Worm (Caenorhabditis elegans): ENCODE measurements around the gene ins-14.

The ins-14 gene

DNA sequence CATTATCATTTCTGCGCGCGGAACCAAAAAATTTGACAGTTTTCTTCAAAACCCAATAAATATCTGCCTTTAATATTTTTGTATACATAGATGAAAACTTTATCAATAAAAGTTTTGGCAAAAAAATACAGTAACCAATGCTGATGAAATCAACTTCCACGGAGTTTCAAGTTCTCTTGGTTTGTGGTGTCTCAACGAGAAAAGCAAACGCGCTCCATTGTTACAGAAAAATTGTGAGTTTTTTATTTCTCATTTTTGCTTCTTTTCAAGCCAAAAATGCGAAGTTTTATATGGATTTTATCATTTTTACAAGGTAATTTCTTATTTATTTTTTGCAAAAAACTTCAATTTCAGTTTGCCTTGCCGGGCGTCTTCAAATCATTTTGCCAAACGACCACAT lies 10.9 kb downstream of the ins-14 start, which contains the start of gene T14B4.3:
T14B4.3 (plus strand) TSS at position 264 of the 400 bp plus-strand sequence.
- peak; percentile 22 for TF ChIP-seq K12H6.12 (tag; optimal IDR thresholded peaks at IDR 0.05)
- peak; percentile 20 for TF ChIP-seq snpc-3.4 (tag; optimal IDR thresholded peaks at IDR 0.05)
- TF ChIP-seq attf-3 (GFP tag; conservative IDR thresholded peaks at IDR 0.05), result peak; percentile 56; the same call in 1 of the 2 replicates
- no peak for TF ChIP-seq snpc-4 (GFP tag; optimal IDR thresholded peaks at IDR 0.05)
- TF ChIP-seq snpc-4 (tag; optimal IDR thresholded peaks at IDR 0.05), result peak in 1 of 4 experiments; percentile 20
- TF ChIP-seq hmg-1.2 (GFP tag; IDR thresholded peaks at IDR 0.05), result peak; percentile 64
- TF ChIP-seq attf-5 (GFP tag; optimal IDR thresholded peaks at IDR 0.05), result peak; percentile 67
- 0 out of 2 replicates have a peak, but pooled peaks have one; percentile 24 for TF ChIP-seq lir-1 (GFP tag; conservative IDR thresholded peaks at IDR 0.05)
- TF ChIP-seq madf-6 (GFP tag; IDR thresholded peaks at IDR 0.05), result no peak
- TF ChIP-seq nhr-80 (tag; optimal IDR thresholded peaks at IDR 0.05), result peak; percentile 26
- peak; percentile 50 for TF ChIP-seq D2030.7 (GFP tag; IDR thresholded peaks at IDR 0.05)
- TF ChIP-seq zfh-2 (GFP tag; conservative IDR thresholded peaks at IDR 0.05), result no peak
- TF ChIP-seq rcor-1 (GFP tag; IDR thresholded peaks at IDR 0.05), result peak; percentile 27; the same call in 1 of the 2 replicates
- TF ChIP-seq rpc-1 (optimal IDR thresholded peaks at IDR 0.05), result no peak
- TF ChIP-seq rpc-1 (tag; optimal IDR thresholded peaks at IDR 0.05), result no peak
- TF ChIP-seq unc-130 (GFP tag; optimal IDR thresholded peaks at IDR 0.05), result peak; percentile 38
- peak; percentile 92 for TF ChIP-seq mcd-1 (GFP tag; IDR thresholded peaks at IDR 0.05)
- peak; percentile 24 for TF ChIP-seq ZK185.1 (tag; optimal IDR thresholded peaks at IDR 0.05; ENCODE audit: poor library complexity, severe bottlenecking)
- TF ChIP-seq ztf-18 (tag; optimal IDR thresholded peaks at IDR 0.05), result peak; percentile 32
- TF ChIP-seq F33H1.4 (GFP tag; IDR thresholded peaks at IDR 0.05), result peak; percentile 25; the same call in 1 of the 2 replicates
- peak; percentile 53 for TF ChIP-seq ceh-27 (GFP tag; optimal IDR thresholded peaks at IDR 0.05)
- peak; percentile 97 for TF ChIP-seq ceh-100 (GFP tag; IDR thresholded peaks at IDR 0.05)
- no peak for TF ChIP-seq aptf-3 (GFP tag; IDR thresholded peaks at IDR 0.05)
- TF ChIP-seq lag-1 (GFP tag; IDR thresholded peaks at IDR 0.05), result no peak
- no peak for TF ChIP-seq lsl-1 (GFP tag; optimal IDR thresholded peaks at IDR 0.05)
- peak; percentile 78 for TF ChIP-seq F23B12.7 (tag; optimal IDR thresholded peaks at IDR 0.05; ENCODE audit: insufficient read depth)

DNA sequence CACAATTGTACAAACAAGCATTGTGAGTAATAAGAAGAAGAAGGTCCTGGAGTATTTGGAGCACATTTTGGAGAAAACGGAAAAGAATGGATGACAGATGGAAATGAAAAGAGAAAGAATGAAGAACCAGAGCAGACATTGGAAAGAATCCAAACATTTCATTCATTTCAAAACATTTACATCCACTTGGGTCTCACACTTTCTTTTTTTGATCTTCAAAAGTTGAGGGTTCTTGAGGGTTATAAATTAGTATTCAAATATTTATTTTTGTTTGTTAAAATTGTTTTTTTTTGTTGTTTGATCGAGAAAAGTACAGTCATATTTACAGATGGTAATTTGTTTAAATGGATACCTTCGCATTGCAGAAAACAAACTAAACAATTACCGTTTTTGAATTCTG lies 11.9 kb downstream of the ins-14 start, which contains the start of gene T14B4.9:
T14B4.9 (minus strand) TSS at position 101 of the 400 bp plus-strand sequence.
- TF ChIP-seq Y67H2A.10 (GFP tag; conservative IDR thresholded peaks at IDR 0.05), result no peak
- TF ChIP-seq K12H6.12 (tag; optimal IDR thresholded peaks at IDR 0.05), result no peak
- no peak for TF ChIP-seq cebp-1 (GFP tag; IDR thresholded peaks at IDR 0.05)
- TF ChIP-seq cebp-1 (tag; optimal IDR thresholded peaks at IDR 0.05), result no peak
- no peak for TF ChIP-seq nhr-80 (tag; optimal IDR thresholded peaks at IDR 0.05)
- no peak for TF ChIP-seq dox-1 (GFP tag; IDR thresholded peaks at IDR 0.05)

- TF ChIP-seq D2030.7 (GFP tag; IDR thresholded peaks at IDR 0.05) (no peak), hmg-1.2 (GFP tag; IDR thresholded peaks at IDR 0.05) (peak; percentile 63; the same call in 1 of the 2 replicates)
Observed at ce11 chrII:6729331-6729730, 16.3 kb downstream of the ins-14 start, which contains the start of gene T14B4.8. Gene T14B4.8 (minus strand): TSS chrII:6729390.

ce11 chrII:6726814-6727213 lies 18.8 kb downstream of the ins-14 start:
- no peak for TF ChIP-seq nhr-120 (GFP tag; IDR thresholded peaks at IDR 0.05)
- no peak for TF ChIP-seq B0019.2 (GFP tag; conservative IDR thresholded peaks at IDR 0.05)
- no peak for TF ChIP-seq akir-1 (GFP tag; optimal IDR thresholded peaks at IDR 0.05)
- no peak for TF ChIP-seq ztf-26 (tag; optimal IDR thresholded peaks at IDR 0.05)
- TF ChIP-seq lsy-27 (tag; optimal IDR thresholded peaks at IDR 0.05; ENCODE audit: borderline replicate concordance, insufficient read depth), result no peak
- TF ChIP-seq ceh-79 (tag; optimal IDR thresholded peaks at IDR 0.05), result no peak
- TF ChIP-seq snpc-4 (GFP tag; optimal IDR thresholded peaks at IDR 0.05), result no peak
- TF ChIP-seq snpc-4 (tag; optimal IDR thresholded peaks at IDR 0.05), result no peak
- TF ChIP-seq B0336.3 (GFP tag; IDR thresholded peaks at IDR 0.05), result no peak
- no peak for TF ChIP-seq bed-2 (GFP tag; IDR thresholded peaks at IDR 0.05)
- no peak for TF ChIP-seq fkh-3 (tag; optimal IDR thresholded peaks at IDR 0.05)
- TF ChIP-seq gei-17 (GFP tag; optimal IDR thresholded peaks at IDR 0.05), result no peak
- no peak for TF ChIP-seq K12H6.12 (tag; optimal IDR thresholded peaks at IDR 0.05)
- TF ChIP-seq hrde-1 (tag; optimal IDR thresholded peaks at IDR 0.05; ENCODE audit: borderline replicate concordance), result no peak
- no peak for TF ChIP-seq ekl-4 (GFP tag; IDR thresholded peaks at IDR 0.05)
- no peak for TF ChIP-seq F22D6.2 (tag; optimal IDR thresholded peaks at IDR 0.05)
- TF ChIP-seq aptf-2 (GFP tag; conservative IDR thresholded peaks at IDR 0.05), result no peak
